Fruit fly (Drosophila melanogaster): Measurements from ENCODE around the gene CG34283.

- TF ChIP-seq Lpt (GFP tag; optimal IDR thresholded peaks at IDR 0.05) (no peak), Hr38 (GFP tag; optimal IDR thresholded peaks at IDR 0.05) (no peak), CG15336 (GFP tag; IDR thresholded peaks at IDR 0.05) (no peak), ss (GFP tag; optimal IDR thresholded peaks at IDR 0.05) (no peak)
Measured at dm6 chr3R:18733580-18733979, 11.2 kb upstream of the CG34283 start.
